Worm (Caenorhabditis elegans) whole organism, L3 larva: Measurements from ENCODE around the gene lmp-1.

Experiments
- R02D3.7 ChIP-seq: fragments of 150-350 bp; optimal IDR thresholded peaks from 2 replicates; lab custom pipeline; 2014; ENCODE audit warnings: missing biosample characterization, missing genetic modification characterization
- aly-2 ChIP-seq: fragments of 150-350 bp; optimal IDR thresholded peaks from 2 replicates; lab custom pipeline; 2014; ENCODE audit warnings: missing biosample characterization, missing genetic modification characterization
- ceh-16 ChIP-seq: sonication (generic microtip); optimal IDR thresholded peaks from 2 replicates; lab custom pipeline; 2017; ENCODE audit warnings: missing biosample characterization, missing genetic modification characterization
- ceh-28 ChIP-seq: fragments of 150-350 bp; optimal IDR thresholded peaks from 2 replicates; lab custom pipeline; 2014; ENCODE audit warnings: missing biosample characterization, missing genetic modification reagents, missing genetic modification characterization
- ceh-82 ChIP-seq: fragments of 150-350 bp; optimal IDR thresholded peaks from 2 replicates; lab custom pipeline; 2014; ENCODE audit warnings: missing biosample characterization, missing genetic modification characterization
- ceh-9 ChIP-seq: sonication (generic microtip); optimal IDR thresholded peaks from 2 replicates; lab custom pipeline; 2018; ENCODE audit warnings: missing biosample characterization, missing genetic modification characterization
- daf-12 ChIP-seq: fragments of 150-350 bp; optimal IDR thresholded peaks from 2 replicates; lab custom pipeline; 2014; ENCODE audit warnings: missing biosample characterization, missing genetic modification reagents, missing genetic modification characterization
- egl-27 ChIP-seq: sonication (generic microtip); optimal IDR thresholded peaks from 4 replicates; lab custom pipeline; 2017; ENCODE audit warnings: missing biosample characterization, missing genetic modification reagents, missing genetic modification characterization
- elt-1 ChIP-seq: fragments of 150-350 bp; optimal IDR thresholded peaks from 2 replicates; lab custom pipeline; 2014; ENCODE audit warnings: missing biosample characterization, missing genetic modification characterization
- elt-2 ChIP-seq: sonication (generic microtip); optimal IDR thresholded peaks from 2 replicates; lab custom pipeline; 2016; ENCODE audit warnings: missing genetic modification reagents, mild to moderate bottlenecking, missing genetic modification characterization, missing compliant biosample characterization
- elt-3 ChIP-seq, 3 experiments: fragments of 150-350 bp in 1 of 3; sonication (generic microtip) in 2 of 3; optimal IDR thresholded peaks; 2 replicates in 2 of 3; 4 replicates in 1 of 3; lab custom pipeline; 2014 to 2017; ENCODE audit warnings: missing biosample characterization in 3 of 3, missing genetic modification characterization in 3 of 3
- fkh-10 ChIP-seq: sonication (generic microtip); optimal IDR thresholded peaks from 2 replicates; lab custom pipeline; 2017; ENCODE audit warnings: missing biosample characterization, missing genetic modification reagents, missing genetic modification characterization
- fkh-2 ChIP-seq: fragments of 150-350 bp; optimal IDR thresholded peaks from 2 replicates; lab custom pipeline; 2014; ENCODE audit warnings: missing biosample characterization, missing genetic modification reagents, missing genetic modification characterization
- hmg-11 ChIP-seq: sonication (generic microtip); optimal IDR thresholded peaks from 2 replicates; lab custom pipeline; 2016; ENCODE audit warnings: missing genetic modification characterization, missing compliant biosample characterization
- jun-1 ChIP-seq: fragments of 150-350 bp; optimal IDR thresholded peaks from 2 replicates; lab custom pipeline; 2014; ENCODE audit warnings: missing biosample characterization, missing genetic modification reagents, missing genetic modification characterization
- lin-15B ChIP-seq: fragments of 150-350 bp; optimal IDR thresholded peaks from 2 replicates; lab custom pipeline; 2014; ENCODE audit warnings: missing biosample characterization, missing genetic modification characterization
- lin-39 ChIP-seq: fragments of 150-350 bp; optimal IDR thresholded peaks from 2 replicates; lab custom pipeline; 2018; ENCODE audit warnings: missing biosample characterization, missing genetic modification reagents, missing genetic modification characterization
- lsy-12 ChIP-seq: sonication (generic microtip); optimal IDR thresholded peaks from 2 replicates; lab custom pipeline; 2016; ENCODE audit warnings: mild to moderate bottlenecking, missing genetic modification characterization, missing compliant biosample characterization
- mdl-1 ChIP-seq: fragments of 150-350 bp; optimal IDR thresholded peaks from 2 replicates; lab custom pipeline; 2014; ENCODE audit warnings: missing biosample characterization, missing genetic modification characterization
- mml-1 ChIP-seq: fragments of 150-350 bp; sonication (generic microtip); optimal IDR thresholded peaks from 3 replicates; lab custom pipeline; 2014; ENCODE audit warnings: missing biosample characterization, missing genetic modification characterization
- nfya-1 ChIP-seq: sonication (generic microtip); optimal IDR thresholded peaks from 2 replicates; lab custom pipeline; 2017; ENCODE audit warnings: missing genetic modification characterization, mild to moderate bottlenecking, missing compliant biosample characterization, antibody characterized with exemption, moderate library complexity; ENCODE audit not compliant: insufficient read depth
- nhr-11 ChIP-seq: fragments of 150-350 bp; optimal IDR thresholded peaks from 2 replicates; lab custom pipeline; 2014; ENCODE audit warnings: missing biosample characterization, missing genetic modification characterization
- nhr-23 ChIP-seq: fragments of 150-350 bp; optimal IDR thresholded peaks from 2 replicates; lab custom pipeline; 2014; ENCODE audit warnings: missing biosample characterization, missing genetic modification reagents, missing genetic modification characterization
- nhr-237 ChIP-seq: fragments of 150-350 bp; optimal IDR thresholded peaks from 2 replicates; lab custom pipeline; 2014; ENCODE audit warnings: missing biosample characterization, missing genetic modification characterization
- nhr-25 ChIP-seq: sonication (generic microtip); optimal IDR thresholded peaks from 2 replicates; lab custom pipeline; 2017; ENCODE audit warnings: missing biosample characterization, missing genetic modification characterization
- nhr-28 ChIP-seq: fragments of 150-350 bp; optimal IDR thresholded peaks from 2 replicates; lab custom pipeline; 2014; ENCODE audit warnings: missing biosample characterization, missing genetic modification characterization
- nhr-43 ChIP-seq: sonication (generic microtip); optimal IDR thresholded peaks from 2 replicates; lab custom pipeline; 2016; ENCODE audit warnings: mild to moderate bottlenecking, missing genetic modification characterization, missing compliant biosample characterization; ENCODE audit not compliant: poor library complexity, severe bottlenecking
- nhr-67 ChIP-seq: fragments of 150-350 bp; optimal IDR thresholded peaks from 2 replicates; lab custom pipeline; 2014; ENCODE audit warnings: missing biosample characterization, missing genetic modification characterization
- nhr-77 ChIP-seq: fragments of 150-350 bp; optimal IDR thresholded peaks from 2 replicates; lab custom pipeline; 2014; ENCODE audit warnings: missing biosample characterization, missing genetic modification characterization
- pha-4 ChIP-seq: fragments of 150-350 bp; optimal IDR thresholded peaks from 2 replicates; lab custom pipeline; 2014; ENCODE audit warnings: missing biosample characterization, missing genetic modification reagents, missing genetic modification characterization
- sea-2 ChIP-seq: fragments of 150-350 bp; sonication (generic microtip); optimal IDR thresholded peaks from 4 replicates; lab custom pipeline; 2014; ENCODE audit warnings: missing biosample characterization, missing genetic modification reagents, missing genetic modification characterization
- skn-1 ChIP-seq: fragments of 150-350 bp; optimal IDR thresholded peaks from 2 replicates; lab custom pipeline; 2014; ENCODE audit warnings: missing biosample characterization, missing genetic modification characterization
- snpc-4 ChIP-seq: fragments of 150-350 bp; optimal IDR thresholded peaks from 2 replicates; lab custom pipeline; 2014; ENCODE audit warnings: missing biosample characterization, missing genetic modification characterization
- tbx-2 ChIP-seq: sonication (generic microtip); optimal IDR thresholded peaks from 2 replicates; lab custom pipeline; 2016; ENCODE audit warnings: mild to moderate bottlenecking, missing genetic modification characterization, missing compliant biosample characterization
- unc-62 ChIP-seq: fragments of 150-350 bp; sonication (generic microtip); optimal IDR thresholded peaks from 4 replicates; lab custom pipeline; 2014; ENCODE audit warnings: missing biosample characterization, missing genetic modification reagents, missing genetic modification characterization
- zag-1 ChIP-seq: fragments of 150-350 bp; optimal IDR thresholded peaks from 2 replicates; lab custom pipeline; 2014; ENCODE audit warnings: missing biosample characterization, missing genetic modification characterization
- ztf-4 ChIP-seq: fragments of 150-350 bp; optimal IDR thresholded peaks from 2 replicates; lab custom pipeline; 2014; ENCODE audit warnings: missing biosample characterization, missing genetic modification characterization

lmp-1 gene

ce11 chrX:6399450-6399849, 22.0 kb upstream of the lmp-1 start:
- peak; percentile 10 for TF ChIP-seq nfya-1
- TF ChIP-seq elt-3 (tag; optimal IDR thresholded peaks at IDR 0.05; lab: Kevin White, UChicago), result no peak

ce11 chrX:6391491-6391890, 14.0 kb upstream of the lmp-1 start, which contains the start of gene igcm-2:
Gene igcm-2 (minus strand): TSS chrX:6391591.
- TF ChIP-seq ceh-82 (tag; lab: Kevin White, UChicago), result no peak

- TF ChIP-seq fkh-10 (no peak), ztf-4 (tag; lab: Kevin White, UChicago) (no peak), aly-2 (no peak), nhr-77 (tag; lab: Kevin White, UChicago) (no peak), jun-1 (no peak), nhr-237 (no peak), nhr-11 (tag; lab: Kevin White, UChicago) (no peak), ceh-16 (no peak), unc-62 (GFP tag; lab: Kevin White, UChicago) (no peak), ceh-28 (tag; lab: Kevin White, UChicago) (no peak), nhr-23 (tag; lab: Kevin White, UChicago) (no peak), R02D3.7 (tag; lab: Kevin White, UChicago) (no peak), nhr-28 (tag; lab: Kevin White, UChicago) (no peak), tbx-2 (tag; lab: Kevin White, UChicago) (no peak), lin-15B (tag; lab: Kevin White, UChicago) (no peak), egl-27 (no peak), fkh-2 (no peak)
Observed at ce11 chrX:6388639-6389038, 11.2 kb upstream of the lmp-1 start.

ce11 chrX:6385185-6385584, 7.7 kb upstream of the lmp-1 start, which contains the start of gene igdb-3:
Gene igdb-3 (plus strand): TSS chrX:6385485.
- TF ChIP-seq nhr-77 (tag; lab: Kevin White, UChicago), result no peak

- TF ChIP-seq elt-1 (tag; lab: Kevin White, UChicago) (peak; percentile 55), mml-1 (no peak)
Observed at ce11 chrX:6384537-6384936, 7.1 kb upstream of the lmp-1 start.

ce11 chrX:6382930-6383329, 5.4 kb upstream of the lmp-1 start:
- peak; percentile 4 for TF ChIP-seq nhr-23 (tag; lab: Kevin White, UChicago)
- TF ChIP-seq egl-27, result no peak
- TF ChIP-seq fkh-2, result no peak
- no peak for TF ChIP-seq nhr-11 (tag; lab: Kevin White, UChicago)
- TF ChIP-seq daf-12 (tag; lab: Kevin White, UChicago), result no peak
- TF ChIP-seq nfya-1, result no peak
- no peak for TF ChIP-seq skn-1 (tag; lab: Kevin White, UChicago)
- no peak for TF ChIP-seq nhr-67
- no peak for TF ChIP-seq mdl-1
- no peak for TF ChIP-seq ceh-9 (tag; lab: Kevin White, UChicago)
- TF ChIP-seq nhr-25 (tag; lab: Kevin White, UChicago), result peak; percentile 86
- peak; percentile 85 for TF ChIP-seq elt-1 (tag; lab: Kevin White, UChicago)

ce11 chrX:6378363-6378762, 879 bp upstream of the lmp-1 start:
- TF ChIP-seq lin-15B (tag; lab: Kevin White, UChicago) (peak; percentile 46), zag-1 (tag; lab: Kevin White, UChicago) (no peak), tbx-2 (tag; lab: Kevin White, UChicago) (peak; percentile 22), nhr-77 (tag; lab: Kevin White, UChicago) (no peak), hmg-11 (peak; percentile 76), sea-2 (GFP tag; lab: Kevin White, UChicago) (peak; percentile 51), ceh-82 (tag; lab: Kevin White, UChicago) (no peak), nhr-25 (tag; lab: Kevin White, UChicago) (peak; percentile 1), nhr-43 (tag; lab: Kevin White, UChicago) (peak; percentile 2), nhr-67 (no peak), daf-12 (tag; lab: Kevin White, UChicago) (no peak), ceh-16 (no peak), nhr-11 (tag; lab: Kevin White, UChicago) (no peak), lin-39 (tag; lab: Kevin White, UChicago) (peak; percentile 86), nfya-1 (peak; percentile 70), pha-4 (tag; lab: Kevin White, UChicago) (peak; percentile 80), elt-3 (tag; optimal IDR thresholded peaks at IDR 0.05; lab: Kevin White, UChicago) (no peak), mdl-1 (peak; percentile 19), fkh-10 (no peak), lsy-12 (peak; percentile 24), elt-2 (tag; lab: Kevin White, UChicago) (no peak), nhr-23 (tag; lab: Kevin White, UChicago) (no peak), unc-62 (GFP tag; lab: Kevin White, UChicago) (no peak), snpc-4 (tag; lab: Kevin White, UChicago) (peak; percentile 34), skn-1 (tag; lab: Kevin White, UChicago) (no peak), jun-1 (peak; percentile 28), ztf-4 (tag; lab: Kevin White, UChicago) (no peak)
- TF ChIP-seq, all 47 proteins: peak for 13
